Worm (Caenorhabditis elegans) whole organism, young adult: ENCODE results near the gene med-1.

Experiments used
- B0019.2 ChIP-seq: fragments of 200-800 bp; sonication (Bioruptor generic); conservative IDR thresholded peaks from 2 replicates; pipeline ENCODE4 v1.3.6; 2022; ENCODE audit warnings: missing genetic modification reagents, missing genetic modification characterization, missing compliant biosample characterization
- C17E4.6 ChIP-seq: fragments of 200-800 bp; sonication (Bioruptor generic); IDR thresholded peaks from 2 replicates; pipeline ENCODE4 v1.3.6; 2022; ENCODE audit warnings: missing genetic modification reagents, missing genetic modification characterization, missing compliant biosample characterization
- F33H1.4 ChIP-seq: fragments of 200-800 bp; sonication (Bioruptor generic); IDR thresholded peaks from 2 replicates; pipeline ENCODE4 v1.3.6; 2022; ENCODE audit warnings: missing genetic modification reagents, missing genetic modification characterization, missing compliant biosample characterization
- K12H6.12 ChIP-seq: fragments of 200-800 bp; sonication (Bioruptor generic); optimal IDR thresholded peaks from 2 replicates; lab custom pipeline; 2018; ENCODE audit warnings: mild to moderate bottlenecking, missing genetic modification characterization, missing compliant biosample characterization
- T07F8.4 ChIP-seq: sonication (generic microtip); optimal IDR thresholded peaks from 2 replicates; lab custom pipeline; 2016; ENCODE audit warnings: mild to moderate bottlenecking, missing genetic modification characterization, moderate library complexity, missing compliant biosample characterization
- Y79H2A.3 ChIP-seq: fragments of 200-800 bp; sonication (Bioruptor generic); conservative IDR thresholded peaks from 2 replicates; pipeline ENCODE4 v1.3.6; 2022; ENCODE audit warnings: missing genetic modification reagents, missing genetic modification characterization, missing compliant biosample characterization
- Y95B8A.8 ChIP-seq: fragments of 200-800 bp; sonication (Bioruptor generic); IDR thresholded peaks from 2 replicates; pipeline ENCODE4 v1.3.6; 2022; ENCODE audit warnings: missing genetic modification reagents, missing genetic modification characterization, missing compliant biosample characterization
- ZK185.1 ChIP-seq: sonication (generic microtip); optimal IDR thresholded peaks from 2 replicates; lab custom pipeline; 2016; ENCODE audit warnings: mild to moderate bottlenecking, missing genetic modification characterization, missing compliant biosample characterization; ENCODE audit not compliant: poor library complexity, severe bottlenecking
- athp-1 ChIP-seq: sonication (generic microtip); optimal IDR thresholded peaks from 2 replicates; lab custom pipeline; 2017; ENCODE audit warnings: mild to moderate bottlenecking, missing genetic modification characterization, missing compliant biosample characterization
- attf-6 ChIP-seq: fragments of 200-800 bp; sonication (Bioruptor generic); IDR thresholded peaks from 2 replicates; pipeline ENCODE4 v1.3.6; 2022; ENCODE audit warnings: missing genetic modification reagents, missing genetic modification characterization, missing compliant biosample characterization
- ccch-3 ChIP-seq: fragments of 200-800 bp; sonication (Bioruptor generic); optimal IDR thresholded peaks from 2 replicates; lab custom pipeline; 2018; ENCODE audit warnings: mild to moderate bottlenecking, missing genetic modification characterization, missing compliant biosample characterization
- ceh-27 ChIP-seq: fragments of 200-800 bp; sonication (Bioruptor generic); optimal IDR thresholded peaks from 2 replicates; lab custom pipeline; 2018; ENCODE audit warnings: mild to moderate bottlenecking, missing genetic modification characterization, moderate library complexity, missing compliant biosample characterization
- ceh-58 ChIP-seq: fragments of 200-800 bp; sonication (Bioruptor generic); IDR thresholded peaks from 2 replicates; pipeline ENCODE4 v1.3.6; 2022; ENCODE audit warnings: missing genetic modification characterization, missing compliant biosample characterization
- ceh-91 ChIP-seq: fragments of 200-800 bp; sonication (Bioruptor generic); IDR thresholded peaks from 2 replicates; pipeline ENCODE4 v1.3.6; 2022; ENCODE audit warnings: missing genetic modification reagents, missing genetic modification characterization, missing compliant biosample characterization
- chd-7 ChIP-seq: sonication (generic microtip); optimal IDR thresholded peaks from 2 replicates; lab custom pipeline; 2016; ENCODE audit warnings: mild to moderate bottlenecking, missing genetic modification characterization, moderate library complexity, missing compliant biosample characterization
- die-1 ChIP-seq: sonication (generic microtip); optimal IDR thresholded peaks from 2 replicates; lab custom pipeline; 2016; ENCODE audit warnings: missing genotype, mild to moderate bottlenecking, missing genetic modification characterization, missing compliant biosample characterization
- dox-1 ChIP-seq: fragments of 200-800 bp; sonication (Bioruptor generic); IDR thresholded peaks from 2 replicates; pipeline ENCODE4 v1.3.6; 2022; ENCODE audit warnings: missing genetic modification reagents, missing genetic modification characterization, missing compliant biosample characterization
- dpl-1 ChIP-seq: fragments of 150-350 bp; optimal IDR thresholded peaks from 2 replicates; lab custom pipeline; 2014; ENCODE audit warnings: missing biosample characterization, missing genetic modification reagents, missing genetic modification characterization
- efl-1 ChIP-seq: fragments of 150-350 bp; optimal IDR thresholded peaks from 2 replicates; lab custom pipeline; 2014; ENCODE audit warnings: missing biosample characterization, missing genetic modification reagents, missing genetic modification characterization
- egl-44 ChIP-seq: fragments of 200-800 bp; sonication (Bioruptor generic); IDR thresholded peaks from 2 replicates; pipeline ENCODE4 v1.3.6; 2022; ENCODE audit warnings: missing genetic modification reagents, missing genetic modification characterization, missing compliant biosample characterization
- ets-4 ChIP-seq: fragments of 200-800 bp; sonication (Bioruptor generic); optimal IDR thresholded peaks from 2 replicates; lab custom pipeline; 2018; ENCODE audit warnings: mild to moderate bottlenecking, missing genetic modification characterization, missing compliant biosample characterization
- lin-26 ChIP-seq: fragments of 200-800 bp; sonication (Bioruptor generic); IDR thresholded peaks from 2 replicates; pipeline ENCODE4 v1.3.6; 2022; ENCODE audit warnings: missing genetic modification reagents, missing genetic modification characterization, missing compliant biosample characterization
- lin-40 ChIP-seq: sonication (generic microtip); optimal IDR thresholded peaks from 2 replicates; lab custom pipeline; 2016; ENCODE audit warnings: missing genetic modification characterization, mild to moderate bottlenecking, missing compliant biosample characterization, missing genotype, missing genetic modification reagents
- lir-1 ChIP-seq: fragments of 200-800 bp; sonication (Bioruptor generic); conservative IDR thresholded peaks from 2 replicates; pipeline ENCODE4 v1.3.6; 2022; ENCODE audit warnings: missing genetic modification reagents, missing genetic modification characterization, missing compliant biosample characterization
- madf-10 ChIP-seq: sonication (generic microtip); optimal IDR thresholded peaks from 2 replicates; lab custom pipeline; 2016; ENCODE audit warnings: mild to moderate bottlenecking, missing genetic modification characterization, missing compliant biosample characterization
- repo-1 ChIP-seq: sonication (generic microtip); optimal IDR thresholded peaks from 2 replicates; lab custom pipeline; 2017; ENCODE audit warnings: mild to moderate bottlenecking, missing genetic modification characterization, missing compliant biosample characterization
- snpc-4 ChIP-seq, 5 experiments: fragments of 150-350 bp in 1 of 5; sonication (generic microtip) in 4 of 5; optimal IDR thresholded peaks; 2 replicates each; lab custom pipeline; 2014 to 2018; ENCODE audit warnings: missing genetic modification characterization in 5 of 5, missing biosample characterization in 3 of 5, antibody characterized with exemption in 2 of 5, mild to moderate bottlenecking in 2 of 5, missing compliant biosample characterization in 2 of 5, missing genotype in 2 of 5, moderate library complexity in 2 of 5, missing genetic modification reagents in 1 of 5
- somi-1 ChIP-seq: fragments of 200-800 bp; sonication (Bioruptor generic); optimal IDR thresholded peaks from 2 replicates; lab custom pipeline; 2018; ENCODE audit warnings: mild to moderate bottlenecking, missing genetic modification characterization, missing compliant biosample characterization
- sptf-2 ChIP-seq: fragments of 200-800 bp; sonication (Bioruptor generic); optimal IDR thresholded peaks from 2 replicates; lab custom pipeline; 2018; ENCODE audit warnings: mild to moderate bottlenecking, missing genetic modification characterization, missing compliant biosample characterization
- tbp1 ChIP-seq: fragments of 200-800 bp; sonication (Bioruptor generic); optimal IDR thresholded peaks from 2 replicates; lab custom pipeline; 2018; ENCODE audit warnings: mild to moderate bottlenecking, missing genetic modification characterization, missing compliant biosample characterization
- unc-130 ChIP-seq: sonication (generic microtip); optimal IDR thresholded peaks from 2 replicates; lab custom pipeline; 2016; ENCODE audit warnings: missing genetic modification reagents, missing genetic modification characterization, missing compliant biosample characterization
- zfh-2 ChIP-seq: fragments of 200-800 bp; sonication (Bioruptor generic); conservative IDR thresholded peaks from 2 replicates; pipeline ENCODE4 v1.3.6; 2022; ENCODE audit warnings: missing genetic modification reagents, missing genetic modification characterization, missing compliant biosample characterization
- ztf-25 ChIP-seq: fragments of 200-800 bp; sonication (Bioruptor generic); IDR thresholded peaks from 2 replicates; pipeline ENCODE4 v1.3.6; 2022; ENCODE audit warnings: missing genetic modification reagents, missing genetic modification characterization, missing compliant biosample characterization

The med-1 gene

ce11 chrX:12406592-12406991 is 23.8 kb upstream of the med-1 start:
- TF ChIP-seq ceh-27 (GFP tag; lab: Kevin White, UChicago) = no peak
- no peak for TF ChIP-seq egl-44 (GFP tag; lab: Robert Waterston, UW)
- TF ChIP-seq B0019.2 (GFP tag; lab: Robert Waterston, UW) = no peak
- no peak for TF ChIP-seq die-1 (tag; lab: Kevin White, UChicago)
- TF ChIP-seq K12H6.12 = no peak

ce11 chrX:12407297-12407696 is 23.1 kb upstream of the med-1 start:
- TF ChIP-seq ceh-58 (GFP tag; lab: Robert Waterston, UW) (no peak), unc-130 (GFP tag; lab: Kevin White, UChicago) (no peak), ceh-91 (GFP tag; lab: Robert Waterston, UW) (no peak), zfh-2 (peak; percentile 69)

- no peak for TF ChIP-seq madf-10 (tag; lab: Kevin White, UChicago)
- TF ChIP-seq ztf-25 (GFP tag; lab: Robert Waterston, UW) = no peak
- TF ChIP-seq tbp1 (GFP tag; lab: Kevin White, UChicago) = no peak
- no peak for TF ChIP-seq lin-26 (GFP tag; lab: Robert Waterston, UW)
- TF ChIP-seq Y79H2A.3 = no peak
- TF ChIP-seq ccch-3 (GFP tag; lab: Kevin White, UChicago) = no peak
- TF ChIP-seq sptf-2 (GFP tag; lab: Kevin White, UChicago) = no peak
- TF ChIP-seq chd-7 (tag; lab: Kevin White, UChicago) = no peak
- no peak for TF ChIP-seq egl-44 (GFP tag; lab: Robert Waterston, UW)
- no peak for TF ChIP-seq C17E4.6
- no peak for TF ChIP-seq attf-6 (GFP tag; lab: Robert Waterston, UW)
- TF ChIP-seq dpl-1 = no peak
- TF ChIP-seq athp-1 (tag; lab: Kevin White, UChicago) = no peak
- TF ChIP-seq, all 124 proteins: peak for 0
These were observed 16.5 kb upstream of the med-1 start, which contains the start of gene lin-2 for ce11 chrX:12413941-12414340. lin-2 (minus strand) TSS chrX:12414041.

- TF ChIP-seq T07F8.4 = no peak
- no peak for TF ChIP-seq Y79H2A.3
- no peak for TF ChIP-seq F33H1.4 (GFP tag; lab: Robert Waterston, UW)
- TF ChIP-seq sptf-2 (GFP tag; lab: Kevin White, UChicago) = no peak
- TF ChIP-seq Y95B8A.8 = no peak
- no peak for TF ChIP-seq ets-4
- TF ChIP-seq dox-1 (GFP tag; lab: Robert Waterston, UW) = no peak
- TF ChIP-seq lir-1 (GFP tag; lab: Robert Waterston, UW) = no peak
- TF ChIP-seq repo-1 (tag; lab: Kevin White, UChicago) = no peak
- TF ChIP-seq snpc-4 (GFP tag; optimal IDR thresholded peaks at IDR 0.05; lab: Kevin White, UChicago) = no peak
- no peak for TF ChIP-seq snpc-4 (tag; optimal IDR thresholded peaks at IDR 0.05; lab: Kevin White, UChicago)
- TF ChIP-seq, all 124 proteins: peak for 0
These were observed 14.6 kb upstream of the med-1 start for ce11 chrX:12415832-12416231.

DNA sequence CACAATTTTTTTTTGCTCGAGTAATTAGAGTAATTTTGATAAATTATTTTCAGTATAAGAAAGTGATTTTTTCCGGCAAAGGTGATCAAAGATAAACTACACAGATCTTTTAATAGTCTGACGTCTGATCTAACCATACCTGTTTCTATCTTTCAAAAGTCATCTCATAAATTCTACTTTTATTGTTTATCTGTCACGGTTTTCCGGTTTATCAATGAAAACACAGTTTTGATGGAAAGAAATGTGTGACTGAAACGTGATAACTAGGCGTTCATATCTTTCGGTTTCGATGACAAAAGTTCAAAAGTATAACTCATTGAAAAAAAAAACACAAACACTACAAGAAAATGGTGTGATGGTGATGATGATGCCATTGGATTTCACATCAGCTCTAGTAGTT is 7.8 kb upstream of the med-1 start:
- TF ChIP-seq somi-1 (GFP tag; lab: Kevin White, UChicago) (peak; percentile 30), ZK185.1 (tag; lab: Kevin White, UChicago) (no peak), efl-1 (GFP tag; lab: Kevin White, UChicago) (no peak), lin-40 (tag; lab: Kevin White, UChicago) (peak; percentile 47)
